Worm (Caenorhabditis elegans): ENCODE data around the gene fis-1.
A peak's percentile ranks its signal among the peaks of the same experiment; 100 is the strongest.

Gene fis-1

DNA sequence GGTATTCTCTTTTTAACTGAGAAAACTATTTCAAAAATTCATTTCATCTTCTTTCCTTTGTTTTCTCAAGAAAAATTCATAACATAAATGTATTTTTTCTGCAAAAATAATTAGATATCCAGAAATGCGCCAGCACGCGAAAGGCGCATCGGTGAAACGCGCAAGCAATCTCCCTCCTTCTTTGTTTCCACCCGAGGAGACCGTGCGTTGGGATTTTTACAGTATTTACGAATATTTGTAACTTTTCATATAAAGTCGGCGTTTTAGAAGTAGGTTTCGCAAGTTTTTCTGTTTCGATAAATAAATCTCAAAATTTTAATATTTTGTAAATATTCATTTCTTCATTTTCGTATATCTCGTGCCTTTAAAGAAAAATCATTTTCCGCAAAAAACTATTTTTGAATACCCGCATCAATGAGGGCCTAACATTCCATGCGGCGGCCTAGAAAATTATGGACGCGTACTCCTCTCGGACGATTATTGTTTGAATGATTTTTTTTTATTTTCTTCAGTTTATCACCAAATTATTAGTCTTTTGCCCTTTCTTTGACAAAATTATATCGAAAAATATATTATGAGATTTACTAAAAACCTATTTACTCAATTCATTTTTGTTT, 21.6 kb downstream of the fis-1 start, which contains the start of gene ssup-72 (continued):
- no peak for TF ChIP-seq zip-2 (tag; optimal IDR thresholded peaks at IDR 0.05)
- no peak for TF ChIP-seq ceh-20 (GFP tag; IDR thresholded peaks at IDR 0.05)
- no peak for TF ChIP-seq spr-3 (GFP tag; optimal IDR thresholded peaks at IDR 0.05)
- TF ChIP-seq madf-9 (GFP tag; conservative IDR thresholded peaks at IDR 0.05) = no peak; the same call in 1 of the 2 replicates
- TF ChIP-seq rbr-2 (tag; optimal IDR thresholded peaks at IDR 0.05) = peak; percentile 49
- peak; percentile 51 for TF ChIP-seq hlh-30 (tag; optimal IDR thresholded peaks at IDR 0.05; ENCODE audit: insufficient read depth)
- TF ChIP-seq gei-8 (GFP tag; optimal IDR thresholded peaks at IDR 0.05) = no peak
- no peak for TF ChIP-seq attf-4 (tag; optimal IDR thresholded peaks at IDR 0.05)
- TF ChIP-seq ZK337.2 (GFP tag; IDR thresholded peaks at IDR 0.05) = peak; percentile 43; the same call in 1 of the 2 replicates
- TF ChIP-seq mxl-3 (GFP tag; optimal IDR thresholded peaks at IDR 0.05) = no peak
- TF ChIP-seq nhr-25 (tag; optimal IDR thresholded peaks at IDR 0.05; ENCODE audit: borderline replicate concordance, insufficient read depth) = no peak
- peak; percentile 5 for TF ChIP-seq aha-1 (tag)
- peak; percentile 36 for TF ChIP-seq nhr-48 (tag; optimal IDR thresholded peaks at IDR 0.05)
- TF ChIP-seq unc-39 (tag; optimal IDR thresholded peaks at IDR 0.05) = no peak
- peak; percentile 88 for TF ChIP-seq dpl-1 (GFP tag; optimal IDR thresholded peaks at IDR 0.05)
- no peak for TF ChIP-seq ceh-82 (tag; optimal IDR thresholded peaks at IDR 0.05)
- no peak for TF ChIP-seq duxl-1 (tag; optimal IDR thresholded peaks at IDR 0.05; ENCODE audit: poor library complexity)
- no peak for TF ChIP-seq tag-97 (GFP tag; IDR thresholded peaks at IDR 0.05)
- TF ChIP-seq nhr-11 (tag; optimal IDR thresholded peaks at IDR 0.05) = no peak
- TF ChIP-seq lin-39 (tag; optimal IDR thresholded peaks at IDR 0.05) = no peak
- TF ChIP-seq sdz-12 (GFP tag; optimal IDR thresholded peaks at IDR 0.05) = no peak
- TF ChIP-seq ztf-7 (tag; optimal IDR thresholded peaks at IDR 0.05) = no peak
- peak; percentile 65 for TF ChIP-seq mep-1 (tag; optimal IDR thresholded peaks at IDR 0.05)
- no peak for TF ChIP-seq F37D6.2 (tag; optimal IDR thresholded peaks at IDR 0.05)
- TF ChIP-seq lin-38 (GFP tag; IDR thresholded peaks at IDR 0.05) = no peak
- no peak for TF ChIP-seq nhr-76 (tag; optimal IDR thresholded peaks at IDR 0.05)
- TF ChIP-seq ZK546.5 (tag; optimal IDR thresholded peaks at IDR 0.05) = no peak
- no peak for TF ChIP-seq cey-2 (tag; optimal IDR thresholded peaks at IDR 0.05; ENCODE audit: borderline replicate concordance, insufficient read depth)
- no peak for TF ChIP-seq R02D3.7 (tag; optimal IDR thresholded peaks at IDR 0.05)
- TF ChIP-seq lin-13 (GFP tag; optimal IDR thresholded peaks at IDR 0.05) = no peak

ce11 chrII:6779104-6779503, 24.1 kb downstream of the fis-1 start, which contains the start of gene T13C2.7:
T13C2.7 (plus strand) TSS chrII:6779404.
- TF ChIP-seq dve-1 (tag; optimal IDR thresholded peaks at IDR 0.05; ENCODE audit: insufficient read depth) = no peak
- no peak for TF ChIP-seq ZK546.5 (tag; optimal IDR thresholded peaks at IDR 0.05)
- no peak for TF ChIP-seq cey-2 (tag; optimal IDR thresholded peaks at IDR 0.05; ENCODE audit: borderline replicate concordance, insufficient read depth)
- TF ChIP-seq nhr-10 (tag; optimal IDR thresholded peaks at IDR 0.05) = no peak
- TF ChIP-seq F37D6.2 (tag; optimal IDR thresholded peaks at IDR 0.05) = no peak
- no peak for TF ChIP-seq spr-1 (tag; optimal IDR thresholded peaks at IDR 0.05)

ce11 chrII:6781231-6781630, 26.3 kb downstream of the fis-1 start:
- peak; percentile 59; the same call in 1 of the 2 replicates for TF ChIP-seq mdt-29 (GFP tag; IDR thresholded peaks at IDR 0.05)
- peak; percentile 18 for TF ChIP-seq hlh-30 (tag; optimal IDR thresholded peaks at IDR 0.05; ENCODE audit: insufficient read depth)
- TF ChIP-seq hlh-11 (tag; optimal IDR thresholded peaks at IDR 0.05) = peak; percentile 60
- peak; percentile 46; the same call in 1 of the 2 replicates for TF ChIP-seq dmd-6 (GFP tag; IDR thresholded peaks at IDR 0.05)
- 0 out of 2 replicates have a peak, but pooled peaks have one; percentile 17 for TF ChIP-seq tra-1 (GFP tag; IDR thresholded peaks at IDR 0.05)
- no peak for TF ChIP-seq daf-16 (GFP tag; optimal IDR thresholded peaks at IDR 0.05)
- TF ChIP-seq daf-16 (tag; optimal IDR thresholded peaks at IDR 0.05) = peak; percentile 89
- TF ChIP-seq zfp-2 (tag; optimal IDR thresholded peaks at IDR 0.05) = no peak
- TF ChIP-seq unc-62 (GFP tag; optimal IDR thresholded peaks at IDR 0.05 in 1 of 2) = peak in 1 of 2 experiments; percentile 55
- no peak for TF ChIP-seq unc-62 (tag; optimal IDR thresholded peaks at IDR 0.05)
- peak; percentile 4 for TF ChIP-seq pqm-1 (tag; optimal IDR thresholded peaks at IDR 0.05)
- no peak for TF ChIP-seq nhr-6 (tag; optimal IDR thresholded peaks at IDR 0.05)
- TF ChIP-seq dve-1 (tag; optimal IDR thresholded peaks at IDR 0.05; ENCODE audit: insufficient read depth) = peak; percentile 31
- no peak for TF ChIP-seq unc-130 (GFP tag; optimal IDR thresholded peaks at IDR 0.05)
- no peak for TF ChIP-seq hif-1 (tag; optimal IDR thresholded peaks at IDR 0.05)

All from whole organism, L4 larva.